Worm (Caenorhabditis elegans): Measurements from ENCODE around the gene lec-9.

The lec-9 gene

DNA sequence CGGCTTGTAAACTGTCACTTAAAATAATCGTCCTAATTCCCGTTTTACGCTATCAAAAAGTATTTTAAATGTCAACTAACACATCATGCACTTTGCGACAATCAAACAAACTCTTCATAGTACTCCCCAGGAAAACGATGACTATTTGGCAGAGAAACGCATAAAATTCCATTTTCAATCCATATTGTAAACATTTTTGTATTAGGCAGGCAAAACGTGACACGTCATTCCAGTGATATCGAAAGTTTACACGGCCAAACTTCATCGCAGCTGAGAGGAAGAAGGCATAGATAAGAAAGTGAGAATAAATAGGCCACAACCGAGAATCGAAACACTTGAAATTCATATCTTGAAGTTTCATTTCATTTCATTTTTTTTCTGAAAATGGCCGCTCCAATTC, at the start of gene lec-9:
Gene lec-9, plus strand, starts transcription at position 349 of the 400 bp plus-strand sequence.
- TF ChIP-seq nhr-6 (tag; optimal IDR thresholded peaks at IDR 0.05) (peak; percentile 88), daf-19 (GFP tag; conservative IDR thresholded peaks at IDR 0.05) (no peak), F49E8.2 (tag; optimal IDR thresholded peaks at IDR 0.05; ENCODE audit: borderline replicate concordance) (no peak), Y105C5A.15 (GFP tag; IDR thresholded peaks at IDR 0.05) (no peak), lin-1 (GFP tag; IDR thresholded peaks at IDR 0.05) (peak; percentile 59; the same call in 1 of the 2 replicates), daf-12 (tag; optimal IDR thresholded peaks at IDR 0.05) (no peak), unc-39 (tag; optimal IDR thresholded peaks at IDR 0.05) (no peak), sdz-12 (GFP tag; optimal IDR thresholded peaks at IDR 0.05) (no peak), lir-3 (tag; optimal IDR thresholded peaks at IDR 0.05) (no peak), gei-8 (GFP tag; optimal IDR thresholded peaks at IDR 0.05) (no peak), unc-130 (GFP tag; optimal IDR thresholded peaks at IDR 0.05) (no peak), daf-8 (GFP tag; IDR thresholded peaks at IDR 0.05) (no peak), Y48G9A.11 (GFP tag; IDR thresholded peaks at IDR 0.05) (no peak), nhr-76 (tag; optimal IDR thresholded peaks at IDR 0.05) (no peak), skn-1 (tag; optimal IDR thresholded peaks at IDR 0.05) (no peak), dve-1 (tag; optimal IDR thresholded peaks at IDR 0.05; ENCODE audit: insufficient read depth) (peak; percentile 72), mes-2 (tag; optimal IDR thresholded peaks at IDR 0.05; ENCODE audit: poor library complexity, severe bottlenecking) (no peak), vab-7 (GFP tag; IDR thresholded peaks at IDR 0.05) (no peak), ama-1 (optimal IDR thresholded peaks at IDR 0.05) (no peak), mep-1 (tag; optimal IDR thresholded peaks at IDR 0.05) (peak; percentile 8), madf-9 (GFP tag; conservative IDR thresholded peaks at IDR 0.05) (no peak), ceh-20 (GFP tag; IDR thresholded peaks at IDR 0.05) (no peak), spr-1 (tag; optimal IDR thresholded peaks at IDR 0.05) (no peak), ztf-7 (tag; optimal IDR thresholded peaks at IDR 0.05) (no peak), nhr-10 (tag; optimal IDR thresholded peaks at IDR 0.05) (no peak), dmd-9 (GFP tag; IDR thresholded peaks at IDR 0.05) (no peak), duxl-1 (tag; optimal IDR thresholded peaks at IDR 0.05; ENCODE audit: poor library complexity) (no peak), tra-1 (GFP tag; IDR thresholded peaks at IDR 0.05) (0 out of 2 replicates have a peak, but pooled peaks have one; percentile 23), egl-43 (GFP tag; IDR thresholded peaks at IDR 0.05) (no peak), Y75B8A.6 (GFP tag; IDR thresholded peaks at IDR 0.05) (no peak), mdt-29 (GFP tag; IDR thresholded peaks at IDR 0.05) (no peak), ceh-28 (tag; optimal IDR thresholded peaks at IDR 0.05) (no peak), R02D3.7 (tag; optimal IDR thresholded peaks at IDR 0.05) (no peak), hmg-1.1 (GFP tag; IDR thresholded peaks at IDR 0.05) (no peak), ztf-11 (tag; optimal IDR thresholded peaks at IDR 0.05) (no peak), nhr-41 (GFP tag; IDR thresholded peaks at IDR 0.05) (no peak), egl-27 (tag; optimal IDR thresholded peaks at IDR 0.05) (no peak), spr-3 (GFP tag; optimal IDR thresholded peaks at IDR 0.05) (no peak), tag-97 (GFP tag; IDR thresholded peaks at IDR 0.05) (no peak), lin-15B (tag; optimal IDR thresholded peaks at IDR 0.05) (no peak), nhr-237 (tag; optimal IDR thresholded peaks at IDR 0.05) (no peak), php-3 (GFP tag; IDR thresholded peaks at IDR 0.05) (peak; percentile 55), nhr-28 (tag; optimal IDR thresholded peaks at IDR 0.05) (peak; percentile 76), jun-1 (tag; optimal IDR thresholded peaks at IDR 0.05) (no peak), ZK337.2 (GFP tag; IDR thresholded peaks at IDR 0.05) (no peak), F44E2.7 (GFP tag; IDR thresholded peaks at IDR 0.05) (no peak), fos-1 (tag; optimal IDR thresholded peaks at IDR 0.05) (no peak), D1046.2 (GFP tag; IDR thresholded peaks at IDR 0.05) (no peak), lin-29 (GFP tag; IDR thresholded peaks at IDR 0.05) (no peak), zip-2 (tag; optimal IDR thresholded peaks at IDR 0.05) (no peak), dmd-6 (GFP tag; IDR thresholded peaks at IDR 0.05) (peak; percentile 89), Y5F2A.4 (GFP tag; optimal IDR thresholded peaks at IDR 0.05) (no peak), ctbp-1 (GFP tag; IDR thresholded peaks at IDR 0.05) (no peak)
